Worm (Caenorhabditis elegans): ENCODE measurements around the gene Y39B6A.41.
"Not testable (repeated sequence)": the region's sequence is repeated elsewhere in the genome, so short reads cannot be mapped to it uniquely, and the experiment has no call there.

Y39B6A.41 gene

ce11 chrV:19024683-19025082, 46.9 kb upstream of the Y39B6A.41 start, which contains the start of gene Y39B6A.29:
Gene Y39B6A.29, minus strand, starts transcription at chrV:19024783.
- TF ChIP-seq lsy-27 (tag; optimal IDR thresholded peaks at IDR 0.05; ENCODE audit: borderline replicate concordance, insufficient read depth) (no peak), hmg-20 (GFP tag; IDR thresholded peaks at IDR 0.05) (no peak), snpc-1.3 (tag; optimal IDR thresholded peaks at IDR 0.05; ENCODE audit: insufficient read depth) (no peak), hlh-12 (tag; optimal IDR thresholded peaks at IDR 0.05) (no peak), egrh-3 (GFP tag; IDR thresholded peaks at IDR 0.05) (no peak), ztf-3 (GFP tag; optimal IDR thresholded peaks at IDR 0.05) (no peak), dpff-1 (tag; optimal IDR thresholded peaks at IDR 0.05) (no peak), ama-1 (optimal IDR thresholded peaks at IDR 0.05) (no peak), ama-1 (GFP tag; optimal IDR thresholded peaks at IDR 0.05) (no peak), somi-1 (GFP tag; optimal IDR thresholded peaks at IDR 0.05) (no peak), lin-54 (GFP tag; optimal IDR thresholded peaks at IDR 0.05) (no peak), attf-3 (GFP tag; conservative IDR thresholded peaks at IDR 0.05) (no peak), ztf-26 (tag; optimal IDR thresholded peaks at IDR 0.05) (no peak), lag-1 (GFP tag; IDR thresholded peaks at IDR 0.05) (no peak), tbp1 (GFP tag; optimal IDR thresholded peaks at IDR 0.05) (no peak), ceh-100 (GFP tag; IDR thresholded peaks at IDR 0.05) (no peak)

DNA sequence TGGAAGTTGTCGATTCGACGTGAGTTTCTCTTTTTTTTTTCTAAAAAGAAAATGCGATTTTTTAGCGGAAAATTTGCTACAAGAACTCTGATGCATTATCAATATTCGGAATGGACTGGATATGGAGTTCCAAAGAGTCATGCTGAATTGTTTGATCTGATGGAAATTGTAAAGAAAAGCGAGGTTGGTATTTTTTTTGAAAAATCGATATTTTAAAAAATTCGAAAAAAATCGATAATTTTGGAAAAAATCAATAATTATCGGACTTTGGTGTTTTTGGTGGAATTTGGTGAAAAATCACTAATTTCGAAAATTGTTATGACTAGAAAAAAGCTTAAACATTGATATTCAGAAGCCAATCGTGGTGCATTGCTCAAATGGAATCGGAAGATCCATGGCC, 41.5 kb upstream of the Y39B6A.41 start:
- no peak for TF ChIP-seq F57A8.1 (GFP tag; optimal IDR thresholded peaks at IDR 0.05)
- TF ChIP-seq nfya-2 (GFP tag; IDR thresholded peaks at IDR 0.05): no peak
- no peak for TF ChIP-seq somi-1 (GFP tag; optimal IDR thresholded peaks at IDR 0.05)

DNA sequence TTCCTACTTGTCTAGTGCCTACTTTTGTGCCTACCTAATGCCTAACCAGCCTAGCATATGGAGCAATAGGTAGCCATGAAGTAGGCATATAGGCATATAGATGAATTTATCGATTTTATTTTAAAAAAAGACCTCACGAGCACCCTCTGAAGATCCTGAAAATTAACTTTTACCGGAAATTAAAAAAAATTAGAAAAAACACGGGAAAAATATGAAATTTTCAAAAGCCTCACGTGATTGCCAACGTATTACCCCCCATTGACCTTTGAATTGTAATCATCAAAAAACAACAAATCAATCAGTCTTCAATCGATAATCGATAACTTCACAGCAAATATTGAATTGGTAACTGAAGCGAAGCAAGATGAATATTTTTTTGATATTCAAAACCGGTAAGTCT, 36.5 kb upstream of the Y39B6A.41 start, which contains the start of gene Y39B6A.30:
Gene Y39B6A.30, plus strand, starts transcription at position 301 of the 400 bp plus-strand sequence.
- not testable (repeated sequence) for TF ChIP-seq nfya-1 (tag; optimal IDR thresholded peaks at IDR 0.05; ENCODE audit: borderline replicate concordance, insufficient read depth); ceh-91 (GFP tag; IDR thresholded peaks at IDR 0.05); egl-18 (GFP tag; IDR thresholded peaks at IDR 0.05)

DNA sequence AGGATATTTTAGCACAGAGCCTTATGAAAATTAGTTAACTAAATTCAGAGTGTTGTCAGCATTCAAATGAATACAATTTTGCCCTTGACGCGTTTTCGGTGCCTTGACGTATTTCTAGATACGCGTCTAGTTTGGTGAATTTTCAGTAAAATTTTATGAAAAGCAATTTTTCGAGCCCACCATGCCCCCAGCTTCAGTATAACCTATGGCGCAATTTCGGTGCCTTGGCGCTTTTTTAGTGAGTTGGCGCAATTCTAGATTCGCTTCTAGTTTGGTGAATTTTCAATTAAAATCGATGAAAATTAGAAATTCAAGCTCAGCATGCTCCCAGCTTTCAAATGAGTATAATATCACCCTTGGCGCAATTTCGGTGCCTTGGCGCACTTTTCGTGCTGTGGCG, 35.4 kb upstream of the Y39B6A.41 start:
- TF ChIP-seq nfya-1 (tag; optimal IDR thresholded peaks at IDR 0.05; ENCODE audit: borderline replicate concordance, insufficient read depth): no peak
- no peak for TF ChIP-seq ztf-25 (GFP tag; IDR thresholded peaks at IDR 0.05)
- TF ChIP-seq dox-1 (GFP tag; IDR thresholded peaks at IDR 0.05): no peak
- no peak for TF ChIP-seq tlf-1 (GFP tag; optimal IDR thresholded peaks at IDR 0.05)
- no peak for TF ChIP-seq F55B11.4 (tag; optimal IDR thresholded peaks at IDR 0.05; ENCODE audit: borderline replicate concordance, insufficient read depth)
- no peak for TF ChIP-seq nhr-80 (tag; optimal IDR thresholded peaks at IDR 0.05)
- TF ChIP-seq F57A8.1 (GFP tag; optimal IDR thresholded peaks at IDR 0.05): no peak
- TF ChIP-seq K12H6.12 (tag; optimal IDR thresholded peaks at IDR 0.05): no peak
- TF ChIP-seq him-1 (tag; optimal IDR thresholded peaks at IDR 0.05): no peak
- TF ChIP-seq cebp-1 (GFP tag; IDR thresholded peaks at IDR 0.05): no peak
- no peak for TF ChIP-seq cebp-1 (tag; optimal IDR thresholded peaks at IDR 0.05)
- TF ChIP-seq unc-130 (GFP tag; optimal IDR thresholded peaks at IDR 0.05): no peak
- TF ChIP-seq Y79H2A.3 (GFP tag; conservative IDR thresholded peaks at IDR 0.05): no peak
- no peak for TF ChIP-seq ztf-6 (GFP tag; IDR thresholded peaks at IDR 0.05)
- TF ChIP-seq die-1 (tag; optimal IDR thresholded peaks at IDR 0.05): no peak
- TF ChIP-seq mcd-1 (GFP tag; IDR thresholded peaks at IDR 0.05): no peak
- no peak for TF ChIP-seq efl-1 (GFP tag; optimal IDR thresholded peaks at IDR 0.05)

All from whole organism, young adult.